Fruit fly (Drosophila melanogaster): Measurements from ENCODE around the gene CG11899.

dm6 chr3R:29196967-29197611 lies 3.2 kb upstream of the CG11899 start, which contains the start of gene CG14515:
- no peak for TF ChIP-seq CG8478 (optimal IDR thresholded peaks at IDR 0.05)
- no peak for TF ChIP-seq CTCF (optimal IDR thresholded peaks at IDR 0.05)
